Worm (Caenorhabditis elegans) whole organism, L4 larva: ENCODE results near the gene tni-4.

Source experiments
- dve-1 ChIP-seq: sonication (generic microtip); optimal IDR thresholded peaks from 2 replicates; lab custom pipeline; 2017; ENCODE audit warnings: antibody characterized with exemption, mild to moderate bottlenecking, missing genetic modification characterization, missing compliant biosample characterization; ENCODE audit not compliant: insufficient read depth
- hlh-11 ChIP-seq: fragments of 200-800 bp; sonication (Bioruptor generic); optimal IDR thresholded peaks from 2 replicates; lab custom pipeline; 2018; ENCODE audit warnings: mild to moderate bottlenecking, missing genetic modification characterization, missing compliant biosample characterization
- lin-13 ChIP-seq: fragments of 150-350 bp; optimal IDR thresholded peaks from 2 replicates; lab custom pipeline; 2014; ENCODE audit warnings: missing biosample characterization, missing genetic modification reagents, missing genetic modification characterization
- php-3 ChIP-seq: fragments of 200-800 bp; sonication (Bioruptor generic); IDR thresholded peaks from 2 replicates; pipeline ENCODE4 v1.3.6; 2022; ENCODE audit warnings: missing genetic modification reagents, missing genetic modification characterization, missing compliant biosample characterization

DNA sequence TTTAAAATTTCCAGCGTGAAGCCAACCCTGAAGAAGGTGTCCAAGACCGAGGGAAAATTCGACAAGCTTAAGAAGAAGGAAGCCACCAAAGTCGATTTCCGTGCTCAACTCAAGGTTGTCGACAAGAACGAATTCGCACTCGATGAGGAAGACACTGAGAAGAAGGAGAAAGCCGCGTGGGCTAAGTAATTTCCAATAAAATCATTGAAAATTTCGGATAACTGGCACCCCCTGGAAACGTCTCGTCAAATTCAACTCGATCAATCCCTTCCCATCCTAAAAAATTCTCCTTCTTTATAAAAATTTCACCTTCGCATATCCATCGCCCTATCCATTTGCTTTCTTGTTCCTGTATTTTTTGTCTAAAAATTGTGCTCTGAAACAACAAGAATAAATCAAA lies 2.3 kb downstream of the tni-4 start:
- TF ChIP-seq dve-1 (tag; lab: Kevin White, UChicago): no peak
- no peak for TF ChIP-seq hlh-11
- TF ChIP-seq lin-13: no peak
- TF ChIP-seq php-3 (GFP tag; lab: Robert Waterston, UW): no peak
